Fruit fly (Drosophila melanogaster) whole organism, embryonic: ENCODE data around the gene eIF3i.
A peak's percentile ranks its signal among the peaks of the same experiment; 100 is the strongest.

Experiments used
- Aef1 ChIP-seq: fragments of 200-800 bp; sonication (Bioruptor generic); IDR thresholded peaks from 3 replicates; pipeline ENCODE4 v1.3.6; 2022; ENCODE audit warnings: missing biosample characterization, missing genetic modification characterization
- Atf3 ChIP-seq: fragments of 200-800 bp; sonication (Bioruptor generic); optimal IDR thresholded peaks from 3 replicates; lab custom pipeline; 2016; ENCODE audit warnings: missing biosample characterization, missing genetic modification characterization
- B-H2 ChIP-seq: fragments of 200-800 bp; sonication (Bioruptor generic); optimal IDR thresholded peaks from 2 replicates; lab custom pipeline; 2018; ENCODE audit warnings: missing biosample characterization, mild to moderate bottlenecking, missing genetic modification characterization
- CG12104 ChIP-seq: fragments of 200-800 bp; sonication (Bioruptor generic); optimal IDR thresholded peaks from 3 replicates; lab custom pipeline; 2016; ENCODE audit warnings: missing biosample characterization, missing genetic modification characterization
- CG12659 ChIP-seq: fragments of 200-800 bp; sonication (Bioruptor generic); optimal IDR thresholded peaks from 3 replicates; lab custom pipeline; 2017; ENCODE audit warnings: mild to moderate bottlenecking, missing biosample characterization, missing genetic modification reagents, missing genetic modification characterization
- CG13424 ChIP-seq: fragments of 200-800 bp; sonication (Bioruptor generic); optimal IDR thresholded peaks from 2 replicates; lab custom pipeline; 2019; ENCODE audit warnings: missing biosample characterization, mild to moderate bottlenecking, missing genetic modification characterization, moderate library complexity
- CG14965 ChIP-seq: fragments of 200-800 bp; sonication (Bioruptor generic); optimal IDR thresholded peaks from 2 replicates; lab custom pipeline; 2016; ENCODE audit warnings: missing biosample characterization, missing genetic modification characterization, borderline replicate concordance
- CG1529 ChIP-seq: fragments of 200-800 bp; sonication (Bioruptor generic); optimal IDR thresholded peaks from 3 replicates; lab custom pipeline; 2018; ENCODE audit warnings: missing biosample characterization, missing genetic modification characterization
- CG1647 ChIP-seq: fragments of 200-800 bp; sonication (Bioruptor generic); optimal IDR thresholded peaks from 3 replicates; lab custom pipeline; 2016; ENCODE audit warnings: missing biosample characterization, missing genetic modification characterization
- CG2889 ChIP-seq: fragments of 200-800 bp; sonication (Bioruptor generic); IDR thresholded peaks from 3 replicates; pipeline ENCODE4 v1.3.6; 2022; ENCODE audit warnings: missing biosample characterization, missing genetic modification characterization
- CG32772 ChIP-seq: fragments of 200-800 bp; sonication (Bioruptor generic); IDR thresholded peaks from 2 replicates; pipeline ENCODE4 v1.3.6; 2022; ENCODE audit warnings: missing biosample characterization, missing genetic modification characterization
- CG3407 ChIP-seq: fragments of 200-800 bp; sonication (Bioruptor generic); optimal IDR thresholded peaks from 2 replicates; lab custom pipeline; 2018; ENCODE audit warnings: missing biosample characterization, mild to moderate bottlenecking, missing genetic modification characterization
- CG6854 ChIP-seq: fragments of 200-800 bp; sonication (Bioruptor generic); optimal IDR thresholded peaks from 3 replicates; lab custom pipeline; 2017; ENCODE audit warnings: missing biosample characterization, mild to moderate bottlenecking, missing genetic modification characterization
- CG7839 ChIP-seq: fragments of 200-800 bp; sonication (Bioruptor generic); optimal IDR thresholded peaks from 3 replicates; lab custom pipeline; 2018; ENCODE audit warnings: missing biosample characterization, mild to moderate bottlenecking, missing genetic modification characterization, moderate library complexity
- CG7987 ChIP-seq: fragments of 200-800 bp; sonication (Bioruptor generic); optimal IDR thresholded peaks from 2 replicates; lab custom pipeline; 2018; ENCODE audit warnings: missing biosample characterization, mild to moderate bottlenecking, missing genetic modification characterization, moderate library complexity
- CG9437 ChIP-seq: fragments of 200-800 bp; sonication (Bioruptor generic); optimal IDR thresholded peaks from 2 replicates; lab custom pipeline; 2018; ENCODE audit warnings: missing biosample characterization, mild to moderate bottlenecking, missing genetic modification characterization
- CG9797 ChIP-seq: fragments of 200-800 bp; sonication (Bioruptor generic); optimal IDR thresholded peaks from 3 replicates; lab custom pipeline; 2018; ENCODE audit warnings: missing biosample characterization, mild to moderate bottlenecking, missing genetic modification characterization
- CHES-1-like ChIP-seq: fragments of 200-800 bp; sonication (Bioruptor generic); optimal IDR thresholded peaks from 2 replicates; lab custom pipeline; 2016; ENCODE audit warnings: missing biosample characterization, missing genetic modification characterization
- Ets65A ChIP-seq: fragments of 200-800 bp; sonication (Bioruptor generic); peaks from one replicate; lab custom pipeline; 2016; ENCODE audit warnings: missing biosample characterization, missing genetic modification characterization
- GATAe ChIP-seq: fragments of 200-800 bp; sonication (Bioruptor generic); conservative IDR thresholded peaks from 2 replicates; pipeline ENCODE4 v1.3.6; 2022; ENCODE audit warnings: missing biosample characterization, missing genetic modification characterization
- Hsf ChIP-seq: fragments of 200-800 bp; sonication (Bioruptor generic); optimal IDR thresholded peaks from 3 replicates; lab custom pipeline; 2016; ENCODE audit warnings: missing biosample characterization, missing genetic modification characterization
- Lim3 ChIP-seq: fragments of 200-800 bp; sonication (Bioruptor generic); IDR thresholded peaks from 2 replicates; pipeline ENCODE4 v1.3.6; 2022; ENCODE audit warnings: missing biosample characterization, missing genetic modification characterization
- MBD-R2 ChIP-seq: fragments of 200-800 bp; sonication (Bioruptor generic); IDR thresholded peaks from 2 replicates; pipeline ENCODE4 v1.3.6; 2022; ENCODE audit warnings: missing biosample characterization, missing genetic modification characterization
- NFAT ChIP-seq: fragments of 200-800 bp; sonication (Bioruptor generic); IDR thresholded peaks from 2 replicates; pipeline ENCODE4 v1.3.6; 2022; ENCODE audit warnings: missing biosample characterization, missing genetic modification characterization
- Ravus ChIP-seq: fragments of 200-800 bp; sonication (Bioruptor generic); IDR thresholded peaks from 2 replicates; pipeline ENCODE4 v1.3.6; 2022; ENCODE audit warnings: missing biosample characterization, missing genetic modification characterization
- Sin3A ChIP-seq: fragments of >200 bp; optimal IDR thresholded peaks from 2 replicates; lab custom pipeline; 2018
- Vsx1 ChIP-seq: fragments of 200-800 bp; sonication (Bioruptor generic); optimal IDR thresholded peaks from 2 replicates; lab custom pipeline; 2017; ENCODE audit warnings: missing biosample characterization, mild to moderate bottlenecking, missing genetic modification characterization, missing genetic modification reagents
- dimm ChIP-seq: fragments of 200-800 bp; sonication (Bioruptor generic); IDR thresholded peaks from 2 replicates; pipeline ENCODE4 v1.3.6; 2022; ENCODE audit warnings: missing biosample characterization, missing genetic modification characterization
- dmrt11E ChIP-seq: fragments of 200-800 bp; sonication (Bioruptor generic); optimal IDR thresholded peaks from 3 replicates; lab custom pipeline; 2018; ENCODE audit warnings: missing biosample characterization, mild to moderate bottlenecking, missing genetic modification characterization, moderate library complexity
- gce ChIP-seq: fragments of 200-800 bp; sonication (Bioruptor generic); IDR thresholded peaks from 3 replicates; pipeline ENCODE4 v1.3.6; 2022; ENCODE audit warnings: missing biosample characterization, missing genetic modification characterization
- hkb ChIP-seq, 2 experiments: fragments of 200-800 bp in 1 of 2; fragments of >200 bp in 1 of 2; sonication (Bioruptor generic) in 1 of 2; IDR thresholded peaks in 1 of 2; optimal IDR thresholded peaks in 1 of 2; 2 replicates each; pipeline versions ENCODE4 v1.3.6 to Lab custom; 2017 to 2022; ENCODE audit warnings: missing biosample characterization in 1 of 2, missing genetic modification characterization in 1 of 2
- inv ChIP-seq: fragments of 200-800 bp; sonication (Bioruptor generic); IDR thresholded peaks from 2 replicates; pipeline ENCODE4 v1.3.6; 2022; ENCODE audit warnings: missing biosample characterization, missing genetic modification characterization; ENCODE audit not compliant: partially characterized antibody
- jigr1 ChIP-seq: fragments of 200-800 bp; sonication (Bioruptor generic); IDR thresholded peaks from 3 replicates; pipeline ENCODE4 v1.3.6; 2022; ENCODE audit warnings: missing biosample characterization, missing genetic modification characterization
- ken ChIP-seq: fragments of 200-800 bp; sonication (Bioruptor generic); IDR thresholded peaks from 3 replicates; pipeline ENCODE4 v1.3.6; 2022; ENCODE audit warnings: missing biosample characterization, missing genetic modification characterization
- lab ChIP-seq: fragments of 200-800 bp; sonication (Bioruptor generic); optimal IDR thresholded peaks from 3 replicates; lab custom pipeline; 2017; ENCODE audit warnings: missing biosample characterization, missing genetic modification characterization, mild to moderate bottlenecking, moderate library complexity, missing genetic modification reagents
- mirr ChIP-seq: fragments of 200-800 bp; sonication (Bioruptor generic); optimal IDR thresholded peaks from 3 replicates; lab custom pipeline; 2018; ENCODE audit warnings: missing biosample characterization, mild to moderate bottlenecking, missing genetic modification characterization
- mld ChIP-seq: fragments of 200-800 bp; sonication (Bioruptor generic); IDR thresholded peaks from 3 replicates; pipeline ENCODE4 v1.3.6; 2022; ENCODE audit warnings: missing biosample characterization, missing genetic modification characterization; ENCODE audit not compliant: partially characterized antibody
- org-1 ChIP-seq: fragments of 200-800 bp; sonication (Bioruptor generic); optimal IDR thresholded peaks from 2 replicates; lab custom pipeline; 2017; ENCODE audit warnings: missing biosample characterization, missing genetic modification characterization
- pum ChIP-seq: fragments of 200-800 bp; sonication (Bioruptor generic); optimal IDR thresholded peaks from 2 replicates; lab custom pipeline; 2016; ENCODE audit warnings: missing biosample characterization, missing genetic modification characterization
- pzg ChIP-seq: fragments of 200-800 bp; sonication (Bioruptor generic); optimal IDR thresholded peaks from 3 replicates; lab custom pipeline; 2018; ENCODE audit warnings: missing biosample characterization, mild to moderate bottlenecking, missing genetic modification characterization, moderate library complexity
- rib ChIP-seq: fragments of 200-800 bp; sonication (Bioruptor generic); IDR thresholded peaks from 2 replicates; pipeline ENCODE4 v1.3.6; 2022; ENCODE audit warnings: missing biosample characterization, missing genetic modification characterization
- row ChIP-seq: fragments of 200-800 bp; sonication (Bioruptor generic); IDR thresholded peaks from 3 replicates; pipeline ENCODE4 v1.3.6; 2022; ENCODE audit warnings: missing biosample characterization, missing genetic modification characterization
- run ChIP-seq: fragments of 200-800 bp; sonication (Bioruptor generic); optimal IDR thresholded peaks from 3 replicates; lab custom pipeline; 2018; ENCODE audit warnings: missing biosample characterization, mild to moderate bottlenecking, missing genetic modification characterization
- sens-2 ChIP-seq: fragments of 200-800 bp; sonication (Bioruptor generic); IDR thresholded peaks from 2 replicates; pipeline ENCODE4 v1.3.6; 2022; ENCODE audit warnings: missing biosample characterization, missing genetic modification characterization
- sisA ChIP-seq: fragments of 200-800 bp; sonication (Bioruptor generic); IDR thresholded peaks from 2 replicates; pipeline ENCODE4 v1.3.6; 2022; ENCODE audit warnings: missing biosample characterization, missing genetic modification characterization
- trem ChIP-seq: fragments of 200-800 bp; optimal IDR thresholded peaks from 3 replicates; lab custom pipeline; 2019; ENCODE audit warnings: missing biosample characterization, mild to moderate bottlenecking, missing genetic modification characterization, moderate library complexity
- unc-4 ChIP-seq: fragments of 200-800 bp; sonication (Bioruptor generic); IDR thresholded peaks from 2 replicates; pipeline ENCODE4 v1.3.6; 2022; ENCODE audit warnings: missing biosample characterization, missing genetic modification characterization; ENCODE audit not compliant: partially characterized antibody
- wor ChIP-seq: fragments of 200-800 bp; sonication (Bioruptor generic); IDR thresholded peaks from 2 replicates; pipeline ENCODE4 v1.3.6; 2022; ENCODE audit warnings: missing biosample characterization, missing genetic modification characterization
- yki ChIP-seq: fragments of >200 bp; optimal IDR thresholded peaks from 3 replicates; lab custom pipeline; 2018
- zf30C ChIP-seq: fragments of 200-800 bp; sonication (Bioruptor generic); optimal IDR thresholded peaks from 3 replicates; lab custom pipeline; 2018; ENCODE audit warnings: missing biosample characterization, mild to moderate bottlenecking, missing genetic modification characterization

Gene eIF3i

DNA sequence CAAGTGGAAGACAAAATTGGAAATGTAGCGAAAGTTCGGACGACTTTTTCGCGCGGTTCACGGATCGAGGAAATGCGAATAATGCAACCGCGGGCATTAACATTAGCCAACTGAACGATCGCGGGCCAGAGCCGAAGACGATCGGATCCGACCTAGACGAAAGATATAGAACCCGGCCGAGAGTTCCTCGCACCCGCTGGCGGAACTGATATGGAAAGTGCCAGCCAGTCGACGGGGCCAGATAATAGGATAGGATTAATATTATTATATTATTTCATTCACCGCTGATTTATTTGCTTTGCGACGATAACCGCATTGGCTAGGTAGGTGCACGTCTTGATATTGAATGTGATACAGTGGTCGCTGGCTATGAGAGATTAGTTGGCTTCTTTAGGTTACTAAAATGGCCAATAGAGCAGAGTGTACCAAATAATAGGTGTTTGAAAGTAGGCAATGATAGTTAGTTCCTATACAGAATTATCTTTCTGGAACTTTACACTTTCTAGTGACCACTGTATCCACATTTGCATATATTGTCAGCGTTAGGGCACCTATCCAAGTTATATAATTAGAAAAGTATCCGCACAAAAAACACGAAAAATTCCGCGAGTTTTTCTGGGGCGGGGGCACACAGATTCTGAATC lies 31.9 kb upstream of the eIF3i start (continued):
- TF ChIP-seq run (tag; lab: Kevin White, UChicago): no peak
- peak; percentile 80 for TF ChIP-seq row
- TF ChIP-seq CG7987 (GFP tag; lab: Kevin White, UChicago): no peak
- no peak for TF ChIP-seq CG3407 (GFP tag; lab: Kevin White, UChicago)
- TF ChIP-seq zf30C: no peak
- no peak for TF ChIP-seq Sin3A (lab: Kevin White, UChicago)
- TF ChIP-seq dimm (GFP tag; lab: Robert Waterston, UW): 0 out of 2 replicates have a peak, but pooled peaks have one; percentile 25
- TF ChIP-seq inv (GFP tag; lab: Robert Waterston, UW): no peak
- TF ChIP-seq CG1529 (GFP tag; lab: Kevin White, UChicago): no peak
- peak; percentile 35 for TF ChIP-seq Vsx1 (GFP tag; lab: Kevin White, UChicago)
- peak; percentile 77; the same call in 2 of the 3 replicates for TF ChIP-seq CG2889
- peak; percentile 66 for TF ChIP-seq dmrt11E (tag; lab: Kevin White, UChicago)
- TF ChIP-seq Ets65A (GFP tag; lab: Kevin White, UChicago): peak; percentile 93
- no peak for TF ChIP-seq pzg (GFP tag; lab: Kevin White, UChicago)
- no peak for TF ChIP-seq CG9797 (GFP tag; lab: Kevin White, UChicago)
- TF ChIP-seq jigr1 (GFP tag; lab: Robert Waterston, UW): no peak
- peak; percentile 68 for TF ChIP-seq Hsf
- TF ChIP-seq sisA (GFP tag; lab: Robert Waterston, UW): peak; percentile 78
- peak; percentile 40 for TF ChIP-seq CG12659
- TF ChIP-seq pum (GFP tag; lab: Kevin White, UChicago): peak; percentile 43
- TF ChIP-seq lab: peak; percentile 87
- TF ChIP-seq mld (GFP tag; lab: Robert Waterston, UW): no peak
- TF ChIP-seq Lim3 (GFP tag; lab: Robert Waterston, UW): no peak
- TF ChIP-seq trem (tag; lab: Kevin White, UChicago): peak; percentile 24
- TF ChIP-seq wor (GFP tag; lab: Robert Waterston, UW): peak; percentile 19; the same call in 1 of the 2 replicates
- no peak; the same call in 1 of the 2 replicates for TF ChIP-seq Ravus (GFP tag; lab: Robert Waterston, UW)
- no peak for TF ChIP-seq CG14965 (GFP tag; lab: Kevin White, UChicago)
- peak; percentile 70 for TF ChIP-seq ken (GFP tag; lab: Robert Waterston, UW)
- TF ChIP-seq rib (GFP tag; lab: Robert Waterston, UW): peak; percentile 56; the same call in 1 of the 2 replicates
- no peak for TF ChIP-seq unc-4 (GFP tag; lab: Robert Waterston, UW)
- peak; percentile 78 for TF ChIP-seq CG7839 (tag; lab: Kevin White, UChicago)
- TF ChIP-seq gce (GFP tag; lab: Robert Waterston, UW): peak; percentile 37; the same call in 2 of the 3 replicates
- TF ChIP-seq CG12104: peak; percentile 39
- TF ChIP-seq CHES-1-like (GFP tag; lab: Kevin White, UChicago): peak; percentile 58
- TF ChIP-seq MBD-R2 (GFP tag; lab: Robert Waterston, UW): peak; percentile 48; the same call in 1 of the 2 replicates
- peak; percentile 64 for TF ChIP-seq CG13424 (tag; lab: Kevin White, UChicago)
- peak; percentile 11 for TF ChIP-seq mirr (GFP tag; lab: Kevin White, UChicago)
- TF ChIP-seq hkb (optimal IDR thresholded peaks at IDR 0.05; lab: Kevin White, UChicago): no peak
- TF ChIP-seq hkb (GFP tag; IDR thresholded peaks at IDR 0.05; lab: Robert Waterston, UW): peak; percentile 64
- no peak for TF ChIP-seq Atf3
- peak; percentile 38; the same call in 1 of the 2 replicates for TF ChIP-seq sens-2 (GFP tag; lab: Robert Waterston, UW)
- peak; percentile 36 for TF ChIP-seq CG6854 (GFP tag; lab: Kevin White, UChicago)
- no peak for TF ChIP-seq yki (lab: Kevin White, UChicago)
- 0 out of 2 replicates have a peak, but pooled peaks have one; percentile 34 for TF ChIP-seq GATAe (GFP tag; lab: Robert Waterston, UW)
- TF ChIP-seq CG9437 (GFP tag; lab: Kevin White, UChicago): no peak
- peak; percentile 66 for TF ChIP-seq NFAT
- peak; percentile 72 for TF ChIP-seq Aef1 (GFP tag; lab: Robert Waterston, UW)
- TF ChIP-seq CG32772 (GFP tag; lab: Robert Waterston, UW): peak; percentile 49
- peak; percentile 14 for TF ChIP-seq org-1
- peak; percentile 36 for TF ChIP-seq CG1647
- TF ChIP-seq B-H2: peak; percentile 13
